Fruit fly (Drosophila melanogaster) whole organism, embryonic: Measurements from ENCODE around the gene CG31365.

Experiments
- ATbp ChIP-seq: fragments of 200-800 bp; sonication (Bioruptor generic); optimal IDR thresholded peaks from 2 replicates; lab custom pipeline; 2017; ENCODE audit warnings: missing biosample characterization, mild to moderate bottlenecking, missing genetic modification characterization, missing genetic modification reagents
- CG10321 ChIP-seq: fragments of 200-800 bp; sonication (Bioruptor generic); IDR thresholded peaks from 2 replicates; pipeline ENCODE4 v1.3.6; 2022; ENCODE audit warnings: missing biosample characterization, missing genetic modification characterization
- CG10654 ChIP-seq: fragments of 200-800 bp; sonication (Bioruptor generic); optimal IDR thresholded peaks from 2 replicates; lab custom pipeline; 2016; ENCODE audit warnings: missing biosample characterization, missing genetic modification characterization
- CG15514 ChIP-seq: fragments of 200-800 bp; sonication (Bioruptor generic); optimal IDR thresholded peaks from 3 replicates; lab custom pipeline; 2017; ENCODE audit warnings: missing biosample characterization, missing genetic modification characterization, mild to moderate bottlenecking, moderate library complexity, missing genetic modification reagents
- CG1602 ChIP-seq: fragments of 200-800 bp; sonication (Bioruptor generic); optimal IDR thresholded peaks from 3 replicates; lab custom pipeline; 2016; ENCODE audit warnings: missing biosample characterization, missing genetic modification characterization
- CG17829 ChIP-seq: fragments of 200-800 bp; optimal IDR thresholded peaks from 2 replicates; lab custom pipeline; 2019; ENCODE audit warnings: missing biosample characterization, mild to moderate bottlenecking, missing genetic modification characterization, moderate library complexity
- CG18262 ChIP-seq: fragments of 200-800 bp; optimal IDR thresholded peaks from 3 replicates; lab custom pipeline; 2019; ENCODE audit warnings: missing biosample characterization, mild to moderate bottlenecking, missing genetic modification characterization, moderate library complexity
- CG1832 ChIP-seq: fragments of 200-800 bp; sonication (Bioruptor generic); optimal IDR thresholded peaks from 2 replicates; lab custom pipeline; 2017; ENCODE audit warnings: missing biosample characterization, mild to moderate bottlenecking, missing genetic modification characterization, inconsistent platforms
- CG2120 ChIP-seq: fragments of 200-800 bp; sonication (Bioruptor generic); optimal IDR thresholded peaks from 3 replicates; lab custom pipeline; 2016; ENCODE audit warnings: missing biosample characterization, missing genetic modification characterization
- CG2875 ChIP-seq: fragments of 200-800 bp; sonication (Bioruptor generic); optimal IDR thresholded peaks from 2 replicates; lab custom pipeline; 2017; ENCODE audit warnings: missing biosample characterization, mild to moderate bottlenecking, missing genetic modification characterization, missing genetic modification reagents
- CG31441 ChIP-seq: fragments of 200-800 bp; sonication (Bioruptor generic); IDR thresholded peaks from 2 replicates; pipeline ENCODE4 v1.3.6; 2022; ENCODE audit warnings: missing biosample characterization, missing genetic modification characterization
- CG32767 ChIP-seq: fragments of 200-800 bp; sonication (Bioruptor generic); IDR thresholded peaks from 2 replicates; pipeline ENCODE4 v1.3.6; 2022; ENCODE audit warnings: missing biosample characterization, missing genetic modification characterization
- CG43689 ChIP-seq: fragments of 200-800 bp; sonication (Bioruptor generic); IDR thresholded peaks from 2 replicates; pipeline ENCODE4 v1.3.6; 2022; ENCODE audit warnings: missing biosample characterization, missing genetic modification characterization
- CG7745 ChIP-seq: fragments of 200-800 bp; sonication (Bioruptor generic); optimal IDR thresholded peaks from 2 replicates; lab custom pipeline; 2018; ENCODE audit warnings: missing biosample characterization, mild to moderate bottlenecking, missing genetic modification characterization, moderate library complexity
- CG9727 ChIP-seq: fragments of 200-800 bp; sonication (Bioruptor generic); optimal IDR thresholded peaks from 3 replicates; lab custom pipeline; 2017; ENCODE audit warnings: missing biosample characterization, mild to moderate bottlenecking, missing genetic modification characterization
- CkIIα-i1 ChIP-seq: fragments of 200-800 bp; sonication (Bioruptor generic); IDR thresholded peaks from 2 replicates; pipeline ENCODE4 v1.3.6; 2022; ENCODE audit warnings: missing biosample characterization, missing genetic modification characterization
- D ChIP-seq, 2 experiments: fragments of 200-800 bp in 1 of 2; fragments of >200 bp in 1 of 2; sonication (Bioruptor generic) in 1 of 2; optimal IDR thresholded peaks; 2 replicates in 1 of 2; 3 replicates in 1 of 2; lab custom pipeline; 2017; ENCODE audit warnings: mild to moderate bottlenecking in 1 of 2, missing biosample characterization in 1 of 2, missing genetic modification characterization in 1 of 2, missing genetic modification reagents in 1 of 2
- E2f1 ChIP-seq: fragments of 200-800 bp; sonication (Bioruptor generic); IDR thresholded peaks from 2 replicates; pipeline ENCODE4 v1.3.6; 2022; ENCODE audit warnings: missing biosample characterization, missing genetic modification characterization
- Fer2 ChIP-seq: fragments of 200-800 bp; sonication (Bioruptor generic); optimal IDR thresholded peaks from 2 replicates; lab custom pipeline; 2018; ENCODE audit warnings: missing biosample characterization, mild to moderate bottlenecking, missing genetic modification characterization, moderate library complexity
- HHEX ChIP-seq: fragments of 200-800 bp; sonication (Bioruptor generic); optimal IDR thresholded peaks from 3 replicates; lab custom pipeline; 2017; ENCODE audit warnings: missing biosample characterization, mild to moderate bottlenecking, missing genetic modification characterization, missing genetic modification reagents
- Hmx ChIP-seq: fragments of 200-800 bp; sonication (Bioruptor generic); optimal IDR thresholded peaks from 2 replicates; lab custom pipeline; 2016; ENCODE audit warnings: missing biosample characterization, missing genetic modification characterization
- Lhr ChIP-seq: fragments of 200-800 bp; sonication (Bioruptor generic); optimal IDR thresholded peaks from 3 replicates; lab custom pipeline; 2017; ENCODE audit warnings: mild to moderate bottlenecking, missing biosample characterization, missing genetic modification reagents, missing genetic modification characterization
- Med ChIP-seq: fragments of 200-800 bp; sonication (Bioruptor generic); peaks from one replicate; lab custom pipeline; 2016; ENCODE audit warnings: missing biosample characterization, missing genetic modification characterization, mild to moderate bottlenecking, inconsistent platforms, moderate library complexity
- Mes4 ChIP-seq: fragments of 200-800 bp; sonication (Bioruptor generic); optimal IDR thresholded peaks from 2 replicates; lab custom pipeline; 2016; ENCODE audit warnings: missing biosample characterization, missing genetic modification characterization
- Nf-YA ChIP-seq: fragments of 200-800 bp; sonication (Bioruptor generic); IDR thresholded peaks from 2 replicates; pipeline ENCODE4 v1.3.6; 2022; ENCODE audit warnings: missing biosample characterization, missing genetic modification characterization
- Nf-YB ChIP-seq: fragments of 200-800 bp; sonication (Bioruptor generic); optimal IDR thresholded peaks from 3 replicates; lab custom pipeline; 2019; ENCODE audit warnings: missing biosample characterization, mild to moderate bottlenecking, missing genetic modification characterization, moderate library complexity
- Nf-YC ChIP-seq: fragments of 200-800 bp; optimal IDR thresholded peaks from 3 replicates; lab custom pipeline; 2019; ENCODE audit warnings: missing biosample characterization, mild to moderate bottlenecking, missing genetic modification characterization, moderate library complexity
- Xrp1 ChIP-seq: fragments of 200-800 bp; sonication (Bioruptor generic); IDR thresholded peaks from 2 replicates; pipeline ENCODE4 v1.3.6; 2022; ENCODE audit warnings: missing biosample characterization, missing genetic modification characterization
- ac ChIP-seq: fragments of 200-800 bp; sonication (Bioruptor generic); optimal IDR thresholded peaks from 3 replicates; lab custom pipeline; 2017; ENCODE audit warnings: missing biosample characterization, mild to moderate bottlenecking, missing genetic modification characterization
- ase ChIP-seq: fragments of 200-800 bp; sonication (Bioruptor generic); IDR thresholded peaks from 3 replicates; pipeline ENCODE4 v1.3.6; 2022; ENCODE audit warnings: missing biosample characterization, missing genetic modification characterization
- ci ChIP-seq: fragments of 200-800 bp; sonication (Bioruptor generic); IDR thresholded peaks from 3 replicates; pipeline ENCODE4 v1.3.6; 2022; ENCODE audit warnings: missing biosample characterization, missing genetic modification characterization
- exex ChIP-seq: fragments of 200-800 bp; sonication (Bioruptor generic); optimal IDR thresholded peaks from 4 replicates; lab custom pipeline; 2018; ENCODE audit warnings: missing biosample characterization, mild to moderate bottlenecking, missing genetic modification characterization, moderate library complexity
- gcm ChIP-seq: fragments of 200-800 bp; sonication (Bioruptor generic); optimal IDR thresholded peaks from 2 replicates; lab custom pipeline; 2019; ENCODE audit warnings: missing biosample characterization, mild to moderate bottlenecking, missing genetic modification characterization, moderate library complexity
- gro ChIP-seq: fragments of 200-800 bp; sonication (Bioruptor generic); optimal IDR thresholded peaks from 2 replicates; lab custom pipeline; 2016; ENCODE audit warnings: missing biosample characterization, missing genetic modification characterization
- knrl ChIP-seq: fragments of 200-800 bp; sonication (Bioruptor generic); IDR thresholded peaks from 3 replicates; pipeline ENCODE4 v1.3.6; 2022; ENCODE audit warnings: missing biosample characterization, missing genetic modification characterization; ENCODE audit not compliant: partially characterized antibody
- lmd ChIP-seq: fragments of 200-800 bp; sonication (Bioruptor generic); IDR thresholded peaks from 2 replicates; pipeline ENCODE4 v1.3.6; 2022; ENCODE audit warnings: missing biosample characterization, missing genetic modification characterization
- lola ChIP-seq, 3 experiments: fragments of >200 bp in 2 of 3; fragments of 200-800 bp in 1 of 3; sonication (Bioruptor generic) in 1 of 3; optimal IDR thresholded peaks; 2 replicates each; lab custom pipeline; 2017 to 2019; ENCODE audit warnings: missing biosample characterization in 3 of 3, missing genetic modification characterization in 3 of 3, mild to moderate bottlenecking in 1 of 3, moderate library complexity in 1 of 3
- nmo ChIP-seq: fragments of 200-800 bp; sonication (Bioruptor generic); optimal IDR thresholded peaks from 2 replicates; lab custom pipeline; 2018; ENCODE audit warnings: missing biosample characterization, mild to moderate bottlenecking, missing genetic modification characterization, moderate library complexity
- pb ChIP-seq: fragments of 200-800 bp; sonication (Bioruptor generic); optimal IDR thresholded peaks from 3 replicates; lab custom pipeline; 2016; ENCODE audit warnings: missing biosample characterization, missing genetic modification characterization
- phol ChIP-seq: fragments of 200-800 bp; sonication (Bioruptor generic); optimal IDR thresholded peaks from 3 replicates; lab custom pipeline; 2018; ENCODE audit warnings: missing biosample characterization, mild to moderate bottlenecking, missing genetic modification characterization, moderate library complexity
- prd ChIP-seq, 3 experiments: fragments of >200 bp in 2 of 3; fragments of 200-800 bp in 1 of 3; sonication (Bioruptor generic) in 1 of 3; optimal IDR thresholded peaks in 2 of 3; IDR thresholded peaks in 1 of 3; 2 replicates in 2 of 3; 3 replicates in 1 of 3; pipeline versions ENCODE4 v1.3.6 to Lab custom; 2017 to 2022; ENCODE audit warnings: missing biosample characterization in 1 of 3, missing genetic modification characterization in 1 of 3
- stc ChIP-seq: fragments of 200-800 bp; sonication (Bioruptor generic); IDR thresholded peaks from 2 replicates; pipeline ENCODE4 v1.3.6; 2022; ENCODE audit warnings: missing biosample characterization, missing genetic modification characterization
- sug ChIP-seq: fragments of 200-800 bp; optimal IDR thresholded peaks from 2 replicates; lab custom pipeline; 2019; ENCODE audit warnings: missing biosample characterization, mild to moderate bottlenecking, missing genetic modification characterization, moderate library complexity
- tin ChIP-seq: fragments of 200-800 bp; sonication (Bioruptor generic); optimal IDR thresholded peaks from 3 replicates; lab custom pipeline; 2016; ENCODE audit warnings: missing biosample characterization, missing genetic modification characterization
- tll ChIP-seq, 2 experiments: fragments of 200-800 bp in 1 of 2; fragments of >200 bp in 1 of 2; sonication (Bioruptor generic) in 1 of 2; optimal IDR thresholded peaks; 2 replicates each; lab custom pipeline; 2017 to 2019; ENCODE audit warnings: missing biosample characterization in 2 of 2, missing genetic modification characterization in 2 of 2, mild to moderate bottlenecking in 1 of 2, moderate library complexity in 1 of 2
- zfh1 ChIP-seq: fragments of 200-800 bp; sonication (Bioruptor generic); IDR thresholded peaks from 3 replicates; pipeline ENCODE4 v1.3.6; 2022; ENCODE audit warnings: missing biosample characterization, missing genetic modification characterization

Gene CG31365

DNA sequence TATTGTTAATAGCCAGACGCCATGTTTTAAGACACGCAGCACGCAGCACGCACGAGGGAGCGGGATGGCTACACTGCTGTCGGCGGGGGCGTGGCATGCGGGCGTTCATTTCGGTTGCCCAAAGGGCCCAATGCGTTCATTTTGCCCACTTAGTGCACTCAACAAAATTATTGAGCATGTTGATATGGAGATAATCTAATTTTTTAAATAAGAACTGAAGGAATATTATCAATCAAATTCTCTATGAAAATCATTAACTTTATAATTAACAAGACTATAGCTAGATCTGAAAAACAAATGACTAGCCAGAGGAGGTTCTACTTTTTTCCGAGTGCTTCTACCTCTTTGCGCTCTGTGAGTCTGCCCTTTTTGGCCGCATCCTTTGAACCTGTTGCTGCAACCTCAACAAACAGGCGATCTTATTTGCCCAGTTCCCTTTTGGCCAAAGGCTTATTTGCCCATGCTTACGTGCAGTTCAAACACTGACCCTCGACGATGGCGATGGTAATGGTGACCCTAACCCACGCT is 7.1 kb upstream of the CG31365 start (continued):
- TF ChIP-seq ATbp (no peak), gro (no peak), CG18262 (tag; lab: Kevin White, UChicago) (peak; percentile 51), Hmx (no peak), phol (peak; percentile 36), E2f1 (GFP tag; lab: Robert Waterston, UW) (0 out of 2 replicates have a peak, but pooled peaks have one; percentile 18), CG9727 (GFP tag; lab: Kevin White, UChicago) (peak; percentile 64), CG2875 (GFP tag; lab: Kevin White, UChicago) (no peak), Xrp1 (peak; percentile 55; the same call in 1 of the 2 replicates), lola (GFP tag; optimal IDR thresholded peaks at IDR 0.05; lab: Kevin White, UChicago) (peak in 1 of 3 experiments; percentile 5), ac (GFP tag; lab: Kevin White, UChicago) (peak; percentile 44), zfh1 (GFP tag; lab: Robert Waterston, UW) (peak; percentile 34; the same call in 1 of the 3 replicates), Nf-YB (GFP tag; lab: Kevin White, UChicago) (peak; percentile 85), CG1602 (GFP tag; lab: Kevin White, UChicago) (peak; percentile 28), gcm (GFP tag; lab: Kevin White, UChicago) (peak; percentile 56), ase (GFP tag; lab: Robert Waterston, UW) (no peak), Nf-YC (tag; lab: Kevin White, UChicago) (peak; percentile 86), CG17829 (tag; lab: Kevin White, UChicago) (peak; percentile 39), CG1832 (GFP tag; lab: Kevin White, UChicago) (peak; percentile 54), prd (optimal IDR thresholded peaks at IDR 0.05; lab: Kevin White, UChicago) (no peak), prd (GFP tag; IDR thresholded peaks at IDR 0.05; lab: Robert Waterston, UW) (peak; percentile 59; the same call in 2 of the 3 replicates), CG32767 (GFP tag; lab: Robert Waterston, UW) (0 out of 2 replicates have a peak, but pooled peaks have one; percentile 18), CG10321 (peak; percentile 90), HHEX (GFP tag; lab: Kevin White, UChicago) (no peak), lmd (GFP tag; lab: Robert Waterston, UW) (peak; percentile 29; the same call in 1 of the 2 replicates), knrl (GFP tag; lab: Robert Waterston, UW) (no peak)

DNA sequence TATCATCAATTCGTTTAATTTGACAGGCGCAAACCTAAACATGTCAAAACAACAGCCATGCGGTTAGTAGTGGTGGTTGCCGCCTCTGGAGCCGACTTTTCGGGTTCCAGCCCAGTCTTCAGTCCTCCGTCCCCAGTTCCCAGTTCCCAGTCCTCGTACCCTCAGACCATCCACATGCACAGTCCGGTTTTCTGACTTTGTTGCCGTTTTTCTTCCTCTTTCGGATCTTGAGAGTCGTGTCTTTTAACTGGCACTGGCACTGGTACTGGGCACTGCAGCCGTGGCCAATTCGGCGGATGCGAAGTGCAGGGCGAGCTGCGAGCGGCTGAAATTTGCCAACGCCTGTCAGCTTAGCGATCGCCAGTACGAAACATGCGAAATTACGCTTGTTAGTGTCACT is 6.1 kb upstream of the CG31365 start:
- no peak for TF ChIP-seq CG15514
- no peak for TF ChIP-seq tin
- no peak for TF ChIP-seq exex
- no peak for TF ChIP-seq Fer2 (tag; lab: Kevin White, UChicago)
- TF ChIP-seq Med: peak; percentile 10
- TF ChIP-seq CG2120 (GFP tag; lab: Kevin White, UChicago): no peak

DNA sequence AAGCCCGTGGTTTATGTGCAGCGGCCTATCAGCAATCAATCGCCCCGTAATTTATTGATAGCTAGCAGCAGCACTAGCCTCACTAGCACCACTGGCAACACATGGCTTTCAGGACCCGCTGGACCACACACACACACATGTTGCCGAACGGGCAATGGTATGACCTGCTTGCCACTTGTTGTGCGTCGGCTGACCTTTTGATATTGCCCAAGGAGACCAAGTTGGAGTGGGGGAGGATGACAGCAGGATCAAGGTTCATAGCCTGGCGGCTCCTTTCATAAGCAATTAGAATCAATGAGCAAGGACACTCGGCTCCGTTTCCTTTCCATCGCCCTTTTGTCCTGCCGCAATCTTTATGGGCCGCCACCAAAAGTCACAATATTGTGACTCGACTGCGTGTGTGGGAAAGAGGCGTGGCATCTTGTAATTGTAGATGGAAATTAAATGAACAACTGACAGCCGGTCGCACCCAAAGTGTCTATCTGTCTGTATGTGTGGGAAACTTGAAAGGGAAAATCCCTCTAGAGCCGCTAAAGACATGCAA is 5.2 kb upstream of the CG31365 start:
- TF ChIP-seq Med: peak; percentile 35
- TF ChIP-seq CG43689 (GFP tag; lab: Robert Waterston, UW): no peak
- TF ChIP-seq D (optimal IDR thresholded peaks at IDR 0.05; lab: Kevin White, UChicago): peak; percentile 59
- no peak for TF ChIP-seq D (GFP tag; optimal IDR thresholded peaks at IDR 0.05; lab: Kevin White, UChicago)
- TF ChIP-seq Nf-YA (GFP tag; lab: Robert Waterston, UW): no peak
- TF ChIP-seq Mes4: no peak
- TF ChIP-seq CG7745: no peak
- TF ChIP-seq pb: no peak
- TF ChIP-seq CG31441: no peak
- no peak for TF ChIP-seq nmo (GFP tag; lab: Kevin White, UChicago)
- no peak for TF ChIP-seq CkIIα-i1 (GFP tag; lab: Robert Waterston, UW)
- peak in 1 of 2 experiments; percentile 67 for TF ChIP-seq tll (GFP tag; optimal IDR thresholded peaks at IDR 0.05; lab: Kevin White, UChicago)
- no peak for TF ChIP-seq stc (GFP tag; lab: Robert Waterston, UW)
- no peak for TF ChIP-seq CG10654 (GFP tag; lab: Kevin White, UChicago)
- no peak for TF ChIP-seq sug (tag; lab: Kevin White, UChicago)
- TF ChIP-seq ci (GFP tag; lab: Robert Waterston, UW): no peak
- no peak for TF ChIP-seq Lhr (GFP tag; lab: Kevin White, UChicago)
